Worm (Caenorhabditis elegans) whole organism, early embryonic: ENCODE results near the gene spi-1.

Source experiments
- B0310.2 ChIP-seq: sonication (generic microtip); optimal IDR thresholded peaks from 2 replicates; lab custom pipeline; 2016; ENCODE audit warnings: mild to moderate bottlenecking, missing genetic modification characterization, missing compliant biosample characterization
- F13C5.2 ChIP-seq: sonication (generic microtip); optimal IDR thresholded peaks from 2 replicates; lab custom pipeline; 2017; ENCODE audit warnings: mild to moderate bottlenecking, missing genetic modification characterization, inconsistent platforms, missing compliant biosample characterization
- aly-1 ChIP-seq: sonication (generic microtip); optimal IDR thresholded peaks from 2 replicates; lab custom pipeline; 2016; ENCODE audit warnings: missing genetic modification characterization, missing compliant biosample characterization
- ama-1 ChIP-seq: fragments of 150-350 bp; optimal IDR thresholded peaks from 2 replicates; lab custom pipeline; 2014
- ceh-13 ChIP-seq: fragments of 200-800 bp; sonication (Bioruptor generic); optimal IDR thresholded peaks from 2 replicates; lab custom pipeline; 2018; ENCODE audit warnings: mild to moderate bottlenecking, missing genetic modification characterization, missing compliant biosample characterization
- ceh-36 ChIP-seq: sonication (generic microtip); optimal IDR thresholded peaks from 2 replicates; lab custom pipeline; 2016; ENCODE audit warnings: missing genetic modification characterization, inconsistent platforms, missing compliant biosample characterization
- ets-7 ChIP-seq: sonication (generic microtip); optimal IDR thresholded peaks from 2 replicates; lab custom pipeline; 2016; ENCODE audit warnings: missing genotype, missing genetic modification characterization, missing compliant biosample characterization
- flt-1 ChIP-seq: fragments of 200-800 bp; sonication (Bioruptor generic); IDR thresholded peaks from 2 replicates; pipeline ENCODE4 v1.3.6; 2022; ENCODE audit warnings: missing genetic modification characterization, missing compliant biosample characterization
- hmbx-1 ChIP-seq: sonication (generic microtip); optimal IDR thresholded peaks from 2 replicates; lab custom pipeline; 2016; ENCODE audit warnings: mild to moderate bottlenecking, missing genetic modification characterization, missing compliant biosample characterization
- hmg-4 ChIP-seq: fragments of 200-800 bp; sonication (Bioruptor generic); optimal IDR thresholded peaks from 2 replicates; lab custom pipeline; 2018; ENCODE audit warnings: mild to moderate bottlenecking, missing genetic modification characterization, missing compliant biosample characterization
- hnd-1 ChIP-seq: sonication (generic microtip); optimal IDR thresholded peaks from 2 replicates; lab custom pipeline; 2016; ENCODE audit warnings: missing genetic modification characterization, missing compliant biosample characterization
- pes-1 ChIP-seq: fragments of 200-800 bp; sonication (Bioruptor generic); IDR thresholded peaks from 2 replicates; pipeline ENCODE4 v1.3.6; 2022; ENCODE audit warnings: missing genetic modification reagents, missing genetic modification characterization, missing compliant biosample characterization
- scrt-1 ChIP-seq: fragments of 200-800 bp; sonication (Bioruptor generic); IDR thresholded peaks from 2 replicates; pipeline ENCODE4 v1.3.6; 2022; ENCODE audit warnings: missing genetic modification characterization, missing compliant biosample characterization
- sea-1 ChIP-seq: fragments of 200-800 bp; sonication (Bioruptor generic); conservative IDR thresholded peaks from 2 replicates; pipeline ENCODE4 v1.3.6; 2022; ENCODE audit warnings: missing genetic modification characterization, missing compliant biosample characterization
- tbx-11 ChIP-seq: fragments of 200-800 bp; sonication (Bioruptor generic); IDR thresholded peaks from 2 replicates; pipeline ENCODE4 v1.3.6; 2022; ENCODE audit warnings: missing genetic modification characterization, missing compliant biosample characterization
- tbx-37 ChIP-seq: fragments of 200-800 bp; sonication (Bioruptor generic); conservative IDR thresholded peaks from 2 replicates; pipeline ENCODE4 v1.3.6; 2022; ENCODE audit warnings: missing genetic modification reagents, missing genetic modification characterization, missing compliant biosample characterization
- tra-4 ChIP-seq: sonication (generic microtip); optimal IDR thresholded peaks from 2 replicates; lab custom pipeline; 2017; ENCODE audit warnings: missing genetic modification characterization, missing compliant biosample characterization

spi-1 gene

ce11 chrII:7483009-7483408 lies 13.0 kb upstream of the spi-1 start, which contains the start of gene cah-2:
cah-2 (minus strand) TSS chrII:7483109.
- no peak for TF ChIP-seq ceh-13
- TF ChIP-seq ama-1 (lab: Kevin White, UChicago) = no peak
- TF ChIP-seq tbx-11 (GFP tag; lab: Robert Waterston, UW) = no peak
- no peak for TF ChIP-seq ceh-36 (tag; lab: Kevin White, UChicago)
- no peak for TF ChIP-seq flt-1 (GFP tag; lab: Robert Waterston, UW)
- no peak for TF ChIP-seq sea-1
- TF ChIP-seq hnd-1 = no peak
- no peak for TF ChIP-seq hmbx-1 (tag; lab: Kevin White, UChicago)

DNA sequence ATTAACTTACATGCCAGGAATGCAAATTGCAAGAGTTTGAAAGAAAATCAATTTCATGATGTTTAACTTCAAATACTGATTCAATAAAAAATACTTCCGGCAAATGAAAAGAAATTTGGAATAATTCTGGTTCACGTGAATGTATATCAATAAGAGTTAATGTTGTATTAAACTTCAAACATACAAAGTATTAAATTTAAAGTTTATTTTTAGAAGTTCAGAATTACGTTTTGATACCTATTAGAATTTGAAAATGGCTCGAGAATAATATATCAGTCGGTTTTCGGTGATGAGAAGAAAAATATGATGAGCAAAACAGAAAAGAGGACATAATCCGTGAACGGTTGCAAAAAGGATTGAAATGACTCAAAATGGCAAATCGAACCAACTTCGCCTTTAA lies 6.4 kb upstream of the spi-1 start, which contains the start of gene D1022.9:
Gene D1022.9, minus strand, starts transcription at position 101 of the 400 bp plus-strand sequence.
- TF ChIP-seq F13C5.2 (tag; lab: Kevin White, UChicago) (no peak), flt-1 (GFP tag; lab: Robert Waterston, UW) (no peak), tra-4 (no peak), ceh-13 (no peak), tbx-11 (GFP tag; lab: Robert Waterston, UW) (no peak), scrt-1 (GFP tag; lab: Robert Waterston, UW) (no peak), hmg-4 (GFP tag; lab: Kevin White, UChicago) (no peak), pes-1 (GFP tag; lab: Robert Waterston, UW) (no peak), ets-7 (tag; lab: Kevin White, UChicago) (no peak), ceh-36 (tag; lab: Kevin White, UChicago) (no peak), B0310.2 (tag; lab: Kevin White, UChicago) (no peak), hnd-1 (no peak), aly-1 (no peak), sea-1 (no peak), hmbx-1 (tag; lab: Kevin White, UChicago) (no peak), ama-1 (lab: Kevin White, UChicago) (no peak), tbx-37 (GFP tag; lab: Robert Waterston, UW) (no peak)

DNA sequence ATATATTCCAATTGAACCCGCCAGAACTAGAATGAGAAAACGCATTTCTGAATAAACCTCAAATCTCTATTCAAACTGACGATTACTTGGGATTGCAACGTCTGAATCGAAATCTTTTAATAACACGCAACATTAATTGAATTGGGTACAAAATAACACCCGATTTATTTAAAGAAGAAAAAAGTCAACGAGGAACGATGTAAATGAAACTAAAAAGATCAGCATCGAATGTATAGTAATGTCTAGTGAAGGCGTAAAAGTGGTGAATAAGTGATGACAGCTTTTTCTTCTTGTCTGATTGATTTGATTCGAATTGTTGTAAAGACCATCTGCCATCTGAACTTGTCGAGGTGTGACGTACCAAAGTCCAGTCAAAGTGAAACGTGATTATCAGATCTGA lies 2.4 kb upstream of the spi-1 start, which contains the start of gene nas-23:
Gene nas-23, minus strand, starts transcription at position 101 of the 400 bp plus-strand sequence.
- no peak for TF ChIP-seq ceh-36 (tag; lab: Kevin White, UChicago)
- TF ChIP-seq hnd-1 = no peak
- no peak for TF ChIP-seq tbx-37 (GFP tag; lab: Robert Waterston, UW)
- TF ChIP-seq ets-7 (tag; lab: Kevin White, UChicago) = no peak
- TF ChIP-seq flt-1 (GFP tag; lab: Robert Waterston, UW) = no peak
- no peak for TF ChIP-seq B0310.2 (tag; lab: Kevin White, UChicago)
- no peak for TF ChIP-seq hmbx-1 (tag; lab: Kevin White, UChicago)
- no peak for TF ChIP-seq pes-1 (GFP tag; lab: Robert Waterston, UW)
- TF ChIP-seq ama-1 (lab: Kevin White, UChicago) = no peak
- no peak for TF ChIP-seq sea-1
- TF ChIP-seq aly-1 = no peak
- no peak for TF ChIP-seq ceh-13
- no peak for TF ChIP-seq tbx-11 (GFP tag; lab: Robert Waterston, UW)
- no peak for TF ChIP-seq tra-4
- TF ChIP-seq F13C5.2 (tag; lab: Kevin White, UChicago) = no peak
- no peak for TF ChIP-seq hmg-4 (GFP tag; lab: Kevin White, UChicago)
- no peak for TF ChIP-seq scrt-1 (GFP tag; lab: Robert Waterston, UW)

DNA sequence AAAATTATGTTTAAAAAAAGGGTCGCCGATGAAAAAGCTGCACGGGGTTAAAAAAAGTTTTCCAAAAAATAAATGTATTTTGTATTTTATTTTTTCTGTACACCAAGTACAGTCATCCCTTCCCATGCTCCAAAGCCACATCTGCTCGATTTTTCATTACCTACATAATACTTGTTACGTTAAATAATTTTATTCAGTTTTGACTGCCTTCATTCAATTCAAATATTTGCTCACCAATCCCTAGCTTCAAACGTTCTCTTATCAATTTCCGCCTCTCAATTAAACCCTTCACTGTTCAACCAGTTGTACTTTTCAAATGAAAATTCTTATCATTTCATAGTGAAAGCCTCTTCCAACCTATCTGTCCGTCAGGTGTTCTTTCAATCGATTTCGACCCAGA lies 1.9 kb upstream of the spi-1 start, which contains the start of gene R10H1.1:
Gene R10H1.1, plus strand, starts transcription at position 301 of the 400 bp plus-strand sequence.
- TF ChIP-seq aly-1 = no peak
- no peak for TF ChIP-seq hmbx-1 (tag; lab: Kevin White, UChicago)
- TF ChIP-seq tbx-11 (GFP tag; lab: Robert Waterston, UW) = no peak
- no peak for TF ChIP-seq flt-1 (GFP tag; lab: Robert Waterston, UW)
- no peak for TF ChIP-seq sea-1
- no peak for TF ChIP-seq ceh-13
- TF ChIP-seq hnd-1 = no peak
- no peak for TF ChIP-seq F13C5.2 (tag; lab: Kevin White, UChicago)
- no peak for TF ChIP-seq tra-4
- no peak for TF ChIP-seq ceh-36 (tag; lab: Kevin White, UChicago)

ce11 chrII:7499390-7499789 lies 3.3 kb downstream of the spi-1 start, which contains the start of gene srab-14:
srab-14 (minus strand) TSS chrII:7499490.
- TF ChIP-seq aly-1 = no peak

- TF ChIP-seq ceh-36 (tag; lab: Kevin White, UChicago) = no peak
- no peak for TF ChIP-seq ama-1 (lab: Kevin White, UChicago)
- TF ChIP-seq F13C5.2 (tag; lab: Kevin White, UChicago) = no peak
- no peak for TF ChIP-seq tra-4
- TF ChIP-seq hnd-1 = no peak
- TF ChIP-seq ets-7 (tag; lab: Kevin White, UChicago) = no peak
These were observed 9.0 kb downstream of the spi-1 start, which contains the start of gene C28F5.1 for ce11 chrII:7505005-7505404. C28F5.1 (plus strand) TSS chrII:7505305.

DNA sequence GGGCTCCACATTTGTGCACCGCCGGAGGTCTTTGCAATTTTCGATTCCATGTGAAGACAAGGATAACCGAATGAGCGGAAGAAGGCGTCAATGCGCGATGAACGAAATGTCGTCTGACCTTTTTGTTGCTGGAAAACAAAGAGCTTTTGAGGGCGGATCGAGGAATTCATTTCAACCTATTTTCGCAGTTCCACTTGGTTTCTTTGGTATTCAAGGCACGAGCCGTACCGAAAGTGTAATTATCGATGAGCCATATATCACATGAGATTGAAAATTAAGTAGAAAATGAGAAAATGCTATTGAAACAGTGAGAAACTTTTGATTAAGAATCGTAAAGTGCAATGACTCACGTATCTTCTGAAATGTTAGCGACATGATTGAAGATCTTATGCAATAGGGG lies 23.2 kb downstream of the spi-1 start, which contains the start of gene glb-9:
Gene glb-9, minus strand, starts transcription at position 101 of the 400 bp plus-strand sequence.
- TF ChIP-seq sea-1 = no peak
- no peak for TF ChIP-seq tbx-11 (GFP tag; lab: Robert Waterston, UW)
- TF ChIP-seq tra-4 = no peak
- TF ChIP-seq F13C5.2 (tag; lab: Kevin White, UChicago) = no peak
- no peak for TF ChIP-seq flt-1 (GFP tag; lab: Robert Waterston, UW)
- TF ChIP-seq B0310.2 (tag; lab: Kevin White, UChicago) = no peak
- TF ChIP-seq ets-7 (tag; lab: Kevin White, UChicago) = no peak

DNA sequence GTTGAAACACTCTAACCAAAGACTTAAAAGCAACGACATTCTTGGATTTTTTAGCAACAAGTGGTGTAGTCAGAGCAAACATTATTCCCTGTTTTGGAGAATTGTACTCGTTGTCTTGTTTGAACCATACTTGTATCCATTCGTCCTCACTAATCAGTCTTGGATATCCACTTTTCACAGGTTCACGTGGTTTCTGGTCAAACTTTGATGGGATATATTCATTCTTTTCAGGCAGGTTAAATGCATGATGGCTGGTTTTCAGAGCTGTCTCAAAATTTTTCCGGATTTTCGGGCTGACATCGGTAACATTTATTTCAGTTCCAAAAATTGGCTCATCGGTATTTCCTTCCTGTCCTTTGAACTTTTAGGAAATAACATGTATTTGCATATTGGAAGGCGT lies 25.4 kb downstream of the spi-1 start:
- TF ChIP-seq ets-7 (tag; lab: Kevin White, UChicago) (no peak), aly-1 (no peak), tbx-37 (GFP tag; lab: Robert Waterston, UW) (no peak), F13C5.2 (tag; lab: Kevin White, UChicago) (no peak), ama-1 (lab: Kevin White, UChicago) (no peak), sea-1 (no peak), hmbx-1 (tag; lab: Kevin White, UChicago) (no peak), tbx-11 (GFP tag; lab: Robert Waterston, UW) (no peak), hmg-4 (GFP tag; lab: Kevin White, UChicago) (no peak)
